Worm (Caenorhabditis elegans) whole organism, young adult: ENCODE measurements around the gene F56C3.10.

ENCODE experiments used
- F49E8.2 ChIP-seq: sonication (generic microtip); optimal IDR thresholded peaks from 3 replicates; lab custom pipeline; 2017; ENCODE audit warnings: missing genetic modification characterization, mild to moderate bottlenecking, missing compliant biosample characterization, antibody characterized with exemption, moderate library complexity; ENCODE audit not compliant: insufficient read depth
- attf-6 ChIP-seq: fragments of 200-800 bp; sonication (Bioruptor generic); IDR thresholded peaks from 2 replicates; pipeline ENCODE4 v1.3.6; 2022; ENCODE audit warnings: missing genetic modification reagents, missing genetic modification characterization, missing compliant biosample characterization
- ceh-100 ChIP-seq: fragments of 200-800 bp; sonication (Bioruptor generic); IDR thresholded peaks from 2 replicates; pipeline ENCODE4 v1.3.6; 2022; ENCODE audit warnings: missing genetic modification reagents, missing genetic modification characterization, missing compliant biosample characterization
- ceh-40 ChIP-seq: fragments of 200-800 bp; sonication (Bioruptor generic); IDR thresholded peaks from 2 replicates; pipeline ENCODE4 v1.3.6; 2022; ENCODE audit warnings: missing genetic modification characterization, missing compliant biosample characterization
- die-1 ChIP-seq: sonication (generic microtip); optimal IDR thresholded peaks from 2 replicates; lab custom pipeline; 2016; ENCODE audit warnings: missing genotype, mild to moderate bottlenecking, missing genetic modification characterization, missing compliant biosample characterization
- dpl-1 ChIP-seq: fragments of 150-350 bp; optimal IDR thresholded peaks from 2 replicates; lab custom pipeline; 2014; ENCODE audit warnings: missing biosample characterization, missing genetic modification reagents, missing genetic modification characterization
- hmg-1.2 ChIP-seq: fragments of 200-800 bp; sonication (Bioruptor generic); IDR thresholded peaks from 2 replicates; pipeline ENCODE4 v1.3.6; 2022; ENCODE audit warnings: missing genetic modification reagents, missing genetic modification characterization, missing compliant biosample characterization
- madf-3 ChIP-seq: fragments of 200-800 bp; sonication (Bioruptor generic); IDR thresholded peaks from 2 replicates; pipeline ENCODE4 v1.3.6; 2022; ENCODE audit warnings: missing genetic modification reagents, missing genetic modification characterization, missing compliant biosample characterization
- pbrm-1 ChIP-seq: fragments of 200-800 bp; sonication (Bioruptor generic); IDR thresholded peaks from 2 replicates; pipeline ENCODE4 v1.3.6; 2022; ENCODE audit warnings: missing genetic modification reagents, missing genetic modification characterization, missing compliant biosample characterization
- pha-4 ChIP-seq: fragments of 150-350 bp; sonication (generic microtip); optimal IDR thresholded peaks from 2 replicates; lab custom pipeline; 2014; ENCODE audit warnings: missing biosample characterization, missing genetic modification reagents, missing genetic modification characterization
- sdz-38 ChIP-seq: sonication (generic microtip); optimal IDR thresholded peaks from 2 replicates; lab custom pipeline; 2016; ENCODE audit warnings: missing genotype, missing genetic modification characterization, missing compliant biosample characterization
- snpc-1.1 ChIP-seq: sonication (generic microtip); optimal IDR thresholded peaks from 2 replicates; lab custom pipeline; 2017; ENCODE audit warnings: missing genetic modification characterization, mild to moderate bottlenecking, missing compliant biosample characterization, antibody characterized with exemption, moderate library complexity, missing genotype, missing genetic modification reagents; ENCODE audit not compliant: insufficient read depth
- snpc-4 ChIP-seq, 5 experiments: fragments of 150-350 bp in 1 of 5; sonication (generic microtip) in 4 of 5; optimal IDR thresholded peaks; 2 replicates each; lab custom pipeline; 2014 to 2018; ENCODE audit warnings: missing genetic modification characterization in 5 of 5, missing biosample characterization in 3 of 5, antibody characterized with exemption in 2 of 5, mild to moderate bottlenecking in 2 of 5, missing compliant biosample characterization in 2 of 5, missing genotype in 2 of 5, moderate library complexity in 2 of 5, missing genetic modification reagents in 1 of 5

ce11 chrX:1360631-1361030 lies 20.8 kb downstream of the F56C3.10 start, which contains the start of gene F56C3.4:
- TF ChIP-seq hmg-1.2 (no peak), ceh-100 (GFP tag; lab: Robert Waterston, UW) (no peak), snpc-1.1 (tag; lab: Kevin White, UChicago) (no peak), snpc-4 (GFP tag; optimal IDR thresholded peaks at IDR 0.05; lab: Kevin White, UChicago) (no peak), snpc-4 (tag; optimal IDR thresholded peaks at IDR 0.05; lab: Kevin White, UChicago) (no peak), pha-4 (tag; lab: Kevin White, UChicago) (no peak), dpl-1 (no peak), attf-6 (no peak), ceh-40 (GFP tag; lab: Robert Waterston, UW) (no peak), F49E8.2 (tag; lab: Kevin White, UChicago) (no peak), pbrm-1 (GFP tag; lab: Robert Waterston, UW) (no peak), madf-3 (GFP tag; lab: Robert Waterston, UW) (no peak), sdz-38 (tag; lab: Kevin White, UChicago) (no peak), die-1 (tag; lab: Kevin White, UChicago) (no peak)
